Fruit fly (Drosophila melanogaster) Kc167 (cell line): ENCODE results near the gene CG12054.

ENCODE experiments used
- Sin3A ChIP-seq: fragments of >200 bp; optimal IDR thresholded peaks from 2 replicates; lab custom pipeline; 2018; ENCODE audit warnings: missing external identifiers
- h ChIP-seq: fragments of >200 bp; optimal IDR thresholded peaks from 3 replicates; lab custom pipeline; 2018; ENCODE audit warnings: missing external identifiers
- insv ChIP-seq: fragments of >200 bp; optimal IDR thresholded peaks from 3 replicates; lab custom pipeline; 2018; ENCODE audit warnings: missing external identifiers
- psq ChIP-seq: fragments of >200 bp; optimal IDR thresholded peaks from 2 replicates; lab custom pipeline; 2017; ENCODE audit warnings: missing external identifiers
- ttk ChIP-seq: sonication (Bioruptor generic); optimal IDR thresholded peaks from 2 replicates; lab custom pipeline; 2017; ENCODE audit warnings: missing external identifiers

dm6 chr3R:31197142-31197994 is 23.1 kb upstream of the CG12054 start:
- TF ChIP-seq ttk (no peak), Sin3A (lab: Kevin White, UChicago) (no peak), psq (lab: Kevin White, UChicago) (no peak), insv (lab: Kevin White, UChicago) (no peak), h (lab: Kevin White, UChicago) (no peak)
